Worm (Caenorhabditis elegans) whole organism, L2 larva: ENCODE results near the gene dnc-2.
A peak's percentile ranks its signal among the peaks of the same experiment; 100 is the strongest.

ENCODE experiments used
- F13H6.1 ChIP-seq: sonication (generic microtip); optimal IDR thresholded peaks from 2 replicates; lab custom pipeline; 2016; ENCODE audit warnings: missing genetic modification characterization, missing compliant biosample characterization
- gmeb-1 ChIP-seq: fragments of 150-350 bp; optimal IDR thresholded peaks from 2 replicates; lab custom pipeline; 2014; ENCODE audit warnings: missing biosample characterization, missing genetic modification characterization
- mdl-1 ChIP-seq, 2 experiments: fragments of 150-350 bp in 1 of 2; sonication (generic microtip) in 1 of 2; optimal IDR thresholded peaks; 2 replicates each; lab custom pipeline; 2017; ENCODE audit warnings: missing biosample characterization in 2 of 2, missing genetic modification characterization in 2 of 2

ce11 chrIII:5898631-5899030 is 26.9 kb downstream of the dnc-2 start:
- TF ChIP-seq mdl-1 (tag; optimal IDR thresholded peaks at IDR 0.05; lab: Kevin White, UChicago) (no peak), gmeb-1 (tag; lab: Kevin White, UChicago) (no peak), F13H6.1 (tag; lab: Kevin White, UChicago) (peak; percentile 12)
